ENCODE assay signal across 3 fruit fly cellular contexts in the genomic region with DNA sequence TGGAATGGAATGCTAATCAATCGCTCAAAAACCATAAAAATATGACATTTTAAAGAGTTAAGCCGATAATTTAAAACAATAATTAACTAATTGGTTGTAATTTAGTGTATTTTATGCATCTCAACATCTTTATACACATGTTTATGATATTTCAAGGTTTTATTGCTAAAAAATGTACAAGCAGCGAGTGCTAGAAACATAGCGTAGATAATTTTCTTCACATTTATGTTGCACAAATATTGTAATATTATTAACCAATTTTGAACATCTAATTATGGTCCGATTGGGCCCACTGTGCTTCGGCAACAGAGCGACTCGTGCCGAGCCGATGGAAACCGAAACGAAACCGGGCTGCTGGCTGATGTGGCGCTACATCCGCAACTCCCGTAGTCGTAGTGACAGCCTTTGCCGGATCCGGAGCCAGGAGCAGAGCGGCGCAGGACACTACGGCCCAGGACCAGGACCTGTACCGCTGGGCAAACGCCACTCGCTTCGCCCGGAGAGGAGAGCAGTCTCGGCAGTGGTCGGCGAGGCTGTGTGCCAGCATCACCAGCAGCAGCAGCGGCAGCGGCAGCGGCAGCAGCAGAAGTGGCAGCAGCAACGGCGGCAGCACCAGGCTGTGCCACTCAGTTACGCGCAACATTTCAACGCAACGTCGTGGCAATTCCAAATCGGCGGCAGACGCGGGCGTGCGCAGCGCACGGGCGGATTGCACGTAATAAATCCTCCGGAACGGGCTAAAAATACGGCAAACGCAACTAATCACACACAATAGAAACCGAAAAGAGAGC.
A peak's percentile ranks its signal among the peaks of the same experiment; 100 is the strongest.
TF ChIP-seq lines count a peak whose summit lies in the region.

A gene (plus strand): TSS at position 385 of the 791 bp plus-strand sequence.

- TF ChIP-seq CTCF in whole organism, embryonic (GFP tag; optimal IDR thresholded peaks at IDR 0.05; lab: Kevin White, UChicago) = no peak

TF ChIP-seq in whole organism, embryonic, 481 proteins besides CTCF, POLR2A, EP300 and RAD21 (continues in another document):
- TF ChIP-seq CG10366 (GFP tag; IDR thresholded peaks at IDR 0.05; lab: Robert Waterston, UW) (no peak), CG6791 (GFP tag; IDR thresholded peaks at IDR 0.05; lab: Robert Waterston, UW; ENCODE audit: partially characterized antibody) (no peak), CG11560 (tag; IDR thresholded peaks at IDR 0.05; lab: Robert Waterston, UW) (no peak), dpn (GFP tag; optimal IDR thresholded peaks at IDR 0.05; lab: Kevin White, UChicago) (peak in 1 of 2 experiments; percentile 4), CG34422 (GFP tag; IDR thresholded peaks at IDR 0.05; lab: Robert Waterston, UW) (no peak), CG1603 (tag; optimal IDR thresholded peaks at IDR 0.05; lab: Kevin White, UChicago) (peak; percentile 2), NC2α (GFP tag; optimal IDR thresholded peaks at IDR 0.05; lab: Kevin White, UChicago) (no peak), Sox100B (GFP tag; optimal IDR thresholded peaks at IDR 0.05; lab: Kevin White, UChicago) (no peak), Vsx1 (GFP tag; optimal IDR thresholded peaks at IDR 0.05; lab: Kevin White, UChicago) (no peak), ab (GFP tag; optimal IDR thresholded peaks at IDR 0.05; lab: Kevin White, UChicago) (no peak), wdn (GFP tag; IDR thresholded peaks at IDR 0.05; lab: Robert Waterston, UW) (no peak), CG16813 (GFP tag; IDR thresholded peaks at IDR 0.05; lab: Robert Waterston, UW; ENCODE audit: partially characterized antibody) (no peak), CG11504 (tag; optimal IDR thresholded peaks at IDR 0.05; lab: Kevin White, UChicago) (peak; percentile 54), wor (GFP tag; IDR thresholded peaks at IDR 0.05; lab: Robert Waterston, UW) (no peak), CG8944 (GFP tag; optimal IDR thresholded peaks at IDR 0.05; lab: Kevin White, UChicago) (no peak), CG12391 (tag; optimal IDR thresholded peaks at IDR 0.05; lab: Kevin White, UChicago) (peak; percentile 10), CG4360 (GFP tag; IDR thresholded peaks at IDR 0.05; lab: Robert Waterston, UW) (no peak), pzg (GFP tag; optimal IDR thresholded peaks at IDR 0.05; lab: Kevin White, UChicago) (no peak), Doc2 (GFP tag; IDR thresholded peaks at IDR 0.05; lab: Robert Waterston, UW) (no peak), jumu (GFP tag; optimal IDR thresholded peaks at IDR 0.05; lab: Kevin White, UChicago) (no peak), D19A (tag; optimal IDR thresholded peaks at IDR 0.05; lab: Kevin White, UChicago) (no peak), p53 (GFP tag; optimal IDR thresholded peaks at IDR 0.05; lab: Kevin White, UChicago) (no peak), CG3407 (GFP tag; optimal IDR thresholded peaks at IDR 0.05; lab: Kevin White, UChicago) (no peak), Ssrp (tag; optimal IDR thresholded peaks at IDR 0.05; lab: Kevin White, UChicago) (peak; percentile 26), CG4707 (GFP tag; optimal IDR thresholded peaks at IDR 0.05; lab: Kevin White, UChicago) (peak; percentile 30), Myb (GFP tag; optimal IDR thresholded peaks at IDR 0.05; lab: Kevin White, UChicago) (no peak), chm (GFP tag; IDR thresholded peaks at IDR 0.05; lab: Robert Waterston, UW) (peak; percentile 46; the same call in 1 of the 2 replicates), CG4730 (GFP tag; IDR thresholded peaks at IDR 0.05; lab: Robert Waterston, UW) (no peak)

TF ChIP-seq in whole organism, prepupa, 60 proteins besides CTCF, POLR2A, EP300 and RAD21:
- TF ChIP-seq ss (GFP tag; optimal IDR thresholded peaks at IDR 0.05; lab: Kevin White, UChicago) (peak in 1 of 2 experiments; percentile 48), dsx (GFP tag; optimal IDR thresholded peaks at IDR 0.05; lab: Kevin White, UChicago; ENCODE audit: poor library complexity, severe bottlenecking) (peak; percentile 10), svp (GFP tag; lab: Kevin White, UChicago) (peak; percentile 70), topi (GFP tag; optimal IDR thresholded peaks at IDR 0.05; lab: Kevin White, UChicago) (no peak), Eip78C (GFP tag; lab: Kevin White, UChicago) (peak; percentile 75), CG9139 (GFP tag; optimal IDR thresholded peaks at IDR 0.05; lab: Kevin White, UChicago) (no peak), CG32006 (GFP tag; optimal IDR thresholded peaks at IDR 0.05; lab: Kevin White, UChicago) (peak; percentile 42), eg (GFP tag; IDR thresholded peaks at IDR 0.05; lab: Robert Waterston, UW) (no peak), Hr4 (GFP tag; optimal IDR thresholded peaks at IDR 0.05; lab: Kevin White, UChicago) (no peak), Ets21C (GFP tag; optimal IDR thresholded peaks at IDR 0.05; lab: Kevin White, UChicago) (no peak), CG10669 (GFP tag; optimal IDR thresholded peaks at IDR 0.05; lab: Kevin White, UChicago) (no peak), Eip93F (GFP tag; optimal IDR thresholded peaks at IDR 0.05; lab: Kevin White, UChicago) (no peak), cyc (GFP tag; optimal IDR thresholded peaks at IDR 0.05; lab: Kevin White, UChicago) (no peak), net (GFP tag; optimal IDR thresholded peaks at IDR 0.05; lab: Kevin White, UChicago) (peak; percentile 11)

TF ChIP-seq in whole organism, pupa, 21 proteins besides CTCF, POLR2A, EP300 and RAD21:
- TF ChIP-seq EcR (GFP tag; optimal IDR thresholded peaks at IDR 0.05; lab: Kevin White, UChicago) (no peak), rn (GFP tag; IDR thresholded peaks at IDR 0.05; lab: Robert Waterston, UW) (no peak), CG14655 (GFP tag; optimal IDR thresholded peaks at IDR 0.05; lab: Kevin White, UChicago) (no peak), Ets98B (GFP tag; IDR thresholded peaks at IDR 0.05; lab: Robert Waterston, UW) (no peak), CG8159 (tag; optimal IDR thresholded peaks at IDR 0.05; lab: Kevin White, UChicago) (peak; percentile 20), CG13204 (GFP tag; optimal IDR thresholded peaks at IDR 0.05; lab: Kevin White, UChicago) (peak; percentile 69), CG8301 (tag; optimal IDR thresholded peaks at IDR 0.05; lab: Kevin White, UChicago) (no peak), Pif1A (GFP tag; optimal IDR thresholded peaks at IDR 0.05; lab: Kevin White, UChicago) (no peak), CG17806 (tag; optimal IDR thresholded peaks at IDR 0.05; lab: Kevin White, UChicago) (no peak), Pif1B (GFP tag; optimal IDR thresholded peaks at IDR 0.05; lab: Kevin White, UChicago) (no peak), CG15710 (tag; optimal IDR thresholded peaks at IDR 0.05; lab: Kevin White, UChicago) (no peak)
